Worm (Caenorhabditis elegans) whole organism, L3 larva: ENCODE results near the gene rpb-9.

Experiments used
- R02D3.7 ChIP-seq: fragments of 150-350 bp; optimal IDR thresholded peaks from 2 replicates; lab custom pipeline; 2014; ENCODE audit warnings: missing biosample characterization, missing genetic modification characterization
- ama-1 ChIP-seq: fragments of 150-350 bp; optimal IDR thresholded peaks from 2 replicates; lab custom pipeline; 2018
- egl-27 ChIP-seq: sonication (generic microtip); optimal IDR thresholded peaks from 4 replicates; lab custom pipeline; 2017; ENCODE audit warnings: missing biosample characterization, missing genetic modification reagents, missing genetic modification characterization
- elt-3 ChIP-seq, 3 experiments: fragments of 150-350 bp in 1 of 3; sonication (generic microtip) in 2 of 3; optimal IDR thresholded peaks; 2 replicates in 2 of 3; 4 replicates in 1 of 3; lab custom pipeline; 2014 to 2017; ENCODE audit warnings: missing biosample characterization in 3 of 3, missing genetic modification characterization in 3 of 3
- mdl-1 ChIP-seq: fragments of 150-350 bp; optimal IDR thresholded peaks from 2 replicates; lab custom pipeline; 2014; ENCODE audit warnings: missing biosample characterization, missing genetic modification characterization
- nhr-12 ChIP-seq: fragments of 150-350 bp; optimal IDR thresholded peaks from 2 replicates; lab custom pipeline; 2014; ENCODE audit warnings: missing biosample characterization, missing genetic modification characterization
- nhr-237 ChIP-seq: fragments of 150-350 bp; optimal IDR thresholded peaks from 2 replicates; lab custom pipeline; 2014; ENCODE audit warnings: missing biosample characterization, missing genetic modification characterization
- nhr-43 ChIP-seq: sonication (generic microtip); optimal IDR thresholded peaks from 2 replicates; lab custom pipeline; 2016; ENCODE audit warnings: mild to moderate bottlenecking, missing genetic modification characterization, missing compliant biosample characterization; ENCODE audit not compliant: poor library complexity, severe bottlenecking
- pqm-1 ChIP-seq: fragments of 150-350 bp; optimal IDR thresholded peaks from 2 replicates; lab custom pipeline; 2017; ENCODE audit warnings: missing biosample characterization, missing genetic modification characterization, inconsistent platforms
- skn-1 ChIP-seq: fragments of 150-350 bp; optimal IDR thresholded peaks from 2 replicates; lab custom pipeline; 2014; ENCODE audit warnings: missing biosample characterization, missing genetic modification characterization
- unc-39 ChIP-seq: sonication (generic microtip); optimal IDR thresholded peaks from 4 replicates; lab custom pipeline; 2017; ENCODE audit warnings: missing biosample characterization, missing genetic modification characterization
- unc-62 ChIP-seq: fragments of 150-350 bp; sonication (generic microtip); optimal IDR thresholded peaks from 4 replicates; lab custom pipeline; 2014; ENCODE audit warnings: missing biosample characterization, missing genetic modification reagents, missing genetic modification characterization
- ztf-11 ChIP-seq: fragments of 150-350 bp; optimal IDR thresholded peaks from 2 replicates; lab custom pipeline; 2014; ENCODE audit warnings: missing biosample characterization, missing genetic modification characterization
- ztf-4 ChIP-seq: fragments of 150-350 bp; optimal IDR thresholded peaks from 2 replicates; lab custom pipeline; 2014; ENCODE audit warnings: missing biosample characterization, missing genetic modification characterization

DNA sequence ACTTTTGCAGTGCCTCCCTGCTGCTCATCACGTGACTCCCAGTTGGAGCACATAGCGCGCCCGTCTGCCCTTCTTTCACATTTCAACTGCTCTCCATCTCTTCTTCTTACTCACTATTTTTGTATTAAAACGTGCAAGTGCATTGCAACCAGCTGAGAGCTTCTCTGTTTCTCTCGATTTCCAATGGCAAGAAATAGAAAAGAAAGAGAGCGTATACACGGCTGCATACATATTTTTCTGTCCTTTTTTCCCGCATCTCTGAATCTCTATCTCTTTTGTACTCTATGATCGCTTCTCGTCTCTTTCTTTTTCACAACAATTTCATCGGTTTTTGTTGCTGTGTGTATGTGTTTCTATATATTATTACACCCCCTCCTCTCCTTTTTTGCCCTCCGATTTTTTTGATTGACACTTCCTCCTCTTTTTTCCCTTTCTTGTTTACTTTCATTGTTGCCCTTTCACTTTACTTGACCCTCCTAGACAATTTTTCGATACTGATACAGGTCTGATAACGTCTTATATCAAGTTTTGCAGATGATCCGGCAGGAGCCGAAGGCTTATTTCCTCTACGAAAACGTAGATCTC lies 11.1 kb downstream of the rpb-9 start, which contains the start of gene Y97E10AR.1:
- TF ChIP-seq unc-39 (tag; lab: Kevin White, UChicago) (no peak), egl-27 (no peak), ztf-4 (tag; lab: Kevin White, UChicago) (no peak), ama-1 (lab: Kevin White, UChicago) (no peak), nhr-237 (no peak), skn-1 (tag; lab: Kevin White, UChicago) (no peak), R02D3.7 (tag; lab: Kevin White, UChicago) (peak; percentile 15), unc-62 (peak; percentile 50), elt-3 (tag; optimal IDR thresholded peaks at IDR 0.05; lab: Kevin White, UChicago) (no peak), ztf-11 (no peak), nhr-43 (tag; lab: Kevin White, UChicago) (no peak), nhr-12 (tag; lab: Kevin White, UChicago) (no peak), mdl-1 (peak; percentile 73), pqm-1 (tag; lab: Kevin White, UChicago) (peak; percentile 88)
